Worm (Caenorhabditis elegans) whole organism, mixed stage, embryonic: Measurements from ENCODE around the gene mel-28.

Source experiments
- blmp-1 ChIP-seq: fragments of 150-350 bp; optimal IDR thresholded peaks from 2 replicates; lab custom pipeline; 2014; ENCODE audit warnings: missing biosample characterization, missing genetic modification characterization
- ceh-83 ChIP-seq: fragments of 200-800 bp; sonication (Bioruptor generic); optimal IDR thresholded peaks from 2 replicates; lab custom pipeline; 2018; ENCODE audit warnings: mild to moderate bottlenecking, missing genetic modification characterization, missing compliant biosample characterization
- ces-1 ChIP-seq: fragments of 150-350 bp; optimal IDR thresholded peaks from 2 replicates; lab custom pipeline; 2014; ENCODE audit warnings: missing biosample characterization, missing genetic modification reagents, missing genetic modification characterization
- drap-1 ChIP-seq: fragments of 200-800 bp; sonication (Bioruptor generic); optimal IDR thresholded peaks from 3 replicates; lab custom pipeline; 2018; ENCODE audit warnings: mild to moderate bottlenecking, missing genetic modification characterization, missing compliant biosample characterization
- elt-1 ChIP-seq: sonication (generic microtip); optimal IDR thresholded peaks from 2 replicates; lab custom pipeline; 2017; ENCODE audit warnings: missing genetic modification characterization, mild to moderate bottlenecking, missing compliant biosample characterization, antibody characterized with exemption, moderate library complexity, borderline replicate concordance; ENCODE audit not compliant: insufficient read depth
- elt-3 ChIP-seq: fragments of 150-350 bp; optimal IDR thresholded peaks from 2 replicates; lab custom pipeline; 2014; ENCODE audit warnings: missing biosample characterization, missing genetic modification characterization
- ham-2 ChIP-seq: fragments of 200-800 bp; sonication (Bioruptor generic); optimal IDR thresholded peaks from 2 replicates; lab custom pipeline; 2018; ENCODE audit warnings: mild to moderate bottlenecking, missing genetic modification characterization, missing compliant biosample characterization
- lin-13 ChIP-seq: fragments of 150-350 bp; optimal IDR thresholded peaks from 2 replicates; lab custom pipeline; 2014; ENCODE audit warnings: missing biosample characterization, missing genetic modification characterization
- nhr-12 ChIP-seq: fragments of 150-350 bp; optimal IDR thresholded peaks from 2 replicates; lab custom pipeline; 2014; ENCODE audit warnings: missing biosample characterization, missing genetic modification characterization
- nhr-28 ChIP-seq: fragments of 150-350 bp; optimal IDR thresholded peaks from 2 replicates; lab custom pipeline; 2014; ENCODE audit warnings: missing biosample characterization, missing genetic modification characterization
- nhr-76 ChIP-seq: sonication (generic microtip); optimal IDR thresholded peaks from 2 replicates; lab custom pipeline; 2017; ENCODE audit warnings: missing biosample characterization, missing genetic modification characterization
- pha-4 ChIP-seq: fragments of 150-350 bp; optimal IDR thresholded peaks from 2 replicates; lab custom pipeline; 2018; ENCODE audit warnings: missing biosample characterization, missing genetic modification reagents, missing genetic modification characterization
- snpc-4 ChIP-seq: fragments of 150-350 bp; optimal IDR thresholded peaks from 2 replicates; lab custom pipeline; 2014; ENCODE audit warnings: missing biosample characterization, missing genetic modification characterization
- unc-62 ChIP-seq: fragments of 150-350 bp; optimal IDR thresholded peaks from 2 replicates; lab custom pipeline; 2014; ENCODE audit warnings: missing biosample characterization, missing genetic modification reagents, missing genetic modification characterization

DNA sequence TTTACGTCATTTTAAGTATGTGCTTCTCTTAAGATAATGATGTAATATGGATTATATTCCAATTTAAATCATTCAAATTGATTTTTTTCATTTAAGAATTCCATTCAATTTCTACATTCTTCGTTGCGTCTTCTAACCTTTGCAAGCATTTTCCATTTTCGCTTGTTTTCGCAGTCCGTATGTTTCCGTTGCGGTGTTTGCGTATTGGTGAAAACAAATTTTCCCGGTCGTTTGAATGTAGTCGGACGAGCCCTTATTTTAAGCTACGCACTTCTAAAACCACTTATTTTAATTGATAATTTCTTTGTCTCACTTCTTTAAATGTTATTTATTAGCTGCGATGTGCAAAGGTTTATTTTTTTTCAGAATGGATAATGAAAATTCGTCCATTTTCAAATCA is at the start of gene mel-28:
- no peak for TF ChIP-seq pha-4 (tag; lab: Kevin White, UChicago)
- no peak for TF ChIP-seq lin-13 (tag; lab: Kevin White, UChicago)
- TF ChIP-seq drap-1 (GFP tag; lab: Kevin White, UChicago) = no peak
- TF ChIP-seq nhr-76 (tag; lab: Kevin White, UChicago) = no peak
- no peak for TF ChIP-seq ces-1
- TF ChIP-seq elt-3 (tag; lab: Kevin White, UChicago) = no peak
- no peak for TF ChIP-seq snpc-4 (tag; lab: Kevin White, UChicago)
- TF ChIP-seq blmp-1 (tag; lab: Kevin White, UChicago) = no peak
- no peak for TF ChIP-seq nhr-28 (tag; lab: Kevin White, UChicago)
- TF ChIP-seq ceh-83 (GFP tag; lab: Kevin White, UChicago) = no peak
- no peak for TF ChIP-seq elt-1 (tag; lab: Kevin White, UChicago)
- TF ChIP-seq nhr-12 (tag; lab: Kevin White, UChicago) = no peak
- TF ChIP-seq unc-62 (GFP tag; lab: Kevin White, UChicago) = no peak
- no peak for TF ChIP-seq ham-2
